Fruit fly (Drosophila melanogaster) whole organism, embryonic: ENCODE data around the gene CG18507.

Source experiments
- Abd-B ChIP-seq: fragments of 200-800 bp; sonication (Bioruptor generic); optimal IDR thresholded peaks from 2 replicates; lab custom pipeline; 2018; ENCODE audit warnings: missing biosample characterization, mild to moderate bottlenecking, missing genetic modification characterization, moderate library complexity
- Bgb ChIP-seq: fragments of 200-800 bp; sonication (Bioruptor generic); IDR thresholded peaks from 2 replicates; pipeline ENCODE4 v1.3.6; 2022; ENCODE audit warnings: missing biosample characterization, missing genetic modification characterization; ENCODE audit not compliant: partially characterized antibody
- Bteb2 ChIP-seq: fragments of 200-800 bp; sonication (Bioruptor generic); optimal IDR thresholded peaks from 2 replicates; lab custom pipeline; 2016; ENCODE audit warnings: missing biosample characterization, missing genetic modification characterization
- CG10321 ChIP-seq: fragments of 200-800 bp; sonication (Bioruptor generic); IDR thresholded peaks from 2 replicates; pipeline ENCODE4 v1.3.6; 2022; ENCODE audit warnings: missing biosample characterization, missing genetic modification characterization
- CG10654 ChIP-seq: fragments of 200-800 bp; sonication (Bioruptor generic); optimal IDR thresholded peaks from 2 replicates; lab custom pipeline; 2016; ENCODE audit warnings: missing biosample characterization, missing genetic modification characterization
- CG11723 ChIP-seq: fragments of 200-800 bp; sonication (Bioruptor generic); optimal IDR thresholded peaks from 2 replicates; lab custom pipeline; 2017; ENCODE audit warnings: missing biosample characterization, mild to moderate bottlenecking, missing genetic modification characterization
- CG13296 ChIP-seq: fragments of 200-800 bp; sonication (Bioruptor generic); optimal IDR thresholded peaks from 3 replicates; lab custom pipeline; 2018; ENCODE audit warnings: missing biosample characterization, mild to moderate bottlenecking, missing genetic modification characterization
- CG13624 ChIP-seq: fragments of 200-800 bp; sonication (Bioruptor generic); optimal IDR thresholded peaks from 2 replicates; lab custom pipeline; 2016; ENCODE audit warnings: missing biosample characterization, missing genetic modification characterization
- CG13775 ChIP-seq: fragments of 200-800 bp; sonication (Bioruptor generic); optimal IDR thresholded peaks from 3 replicates; lab custom pipeline; 2017; ENCODE audit warnings: missing biosample characterization, mild to moderate bottlenecking, missing genetic modification characterization
- CG15514 ChIP-seq: fragments of 200-800 bp; sonication (Bioruptor generic); optimal IDR thresholded peaks from 3 replicates; lab custom pipeline; 2017; ENCODE audit warnings: missing biosample characterization, missing genetic modification characterization, mild to moderate bottlenecking, moderate library complexity, missing genetic modification reagents
- CG17361 ChIP-seq: fragments of 200-800 bp; sonication (Bioruptor generic); IDR thresholded peaks from 3 replicates; pipeline ENCODE4 v1.3.6; 2022; ENCODE audit warnings: missing biosample characterization, missing genetic modification characterization
- CG2202 ChIP-seq: fragments of 200-800 bp; sonication (Bioruptor generic); optimal IDR thresholded peaks from 2 replicates; lab custom pipeline; 2018; ENCODE audit warnings: missing biosample characterization, mild to moderate bottlenecking, missing genetic modification characterization
- CG2889 ChIP-seq: fragments of 200-800 bp; sonication (Bioruptor generic); IDR thresholded peaks from 3 replicates; pipeline ENCODE4 v1.3.6; 2022; ENCODE audit warnings: missing biosample characterization, missing genetic modification characterization
- CG33213 ChIP-seq: fragments of 200-800 bp; sonication (Bioruptor generic); optimal IDR thresholded peaks from 3 replicates; lab custom pipeline; 2016; ENCODE audit warnings: missing biosample characterization, missing genetic modification characterization
- CG4282 ChIP-seq: fragments of 200-800 bp; sonication (Bioruptor generic); optimal IDR thresholded peaks from 2 replicates; lab custom pipeline; 2016; ENCODE audit warnings: missing biosample characterization, missing genetic modification characterization
- CG5180 ChIP-seq: fragments of 200-800 bp; sonication (Bioruptor generic); optimal IDR thresholded peaks from 3 replicates; lab custom pipeline; 2017; ENCODE audit warnings: missing biosample characterization, missing genetic modification characterization, mild to moderate bottlenecking, moderate library complexity, missing genetic modification reagents
- CG7556 ChIP-seq: fragments of 200-800 bp; sonication (Bioruptor generic); optimal IDR thresholded peaks from 2 replicates; lab custom pipeline; 2017; ENCODE audit warnings: missing biosample characterization, mild to moderate bottlenecking, missing genetic modification characterization
- CG7928 ChIP-seq: fragments of 200-800 bp; sonication (Bioruptor generic); optimal IDR thresholded peaks from 2 replicates; lab custom pipeline; 2017; ENCODE audit warnings: missing biosample characterization, mild to moderate bottlenecking, missing genetic modification characterization
- CG7963 ChIP-seq: fragments of 200-800 bp; sonication (Bioruptor generic); IDR thresholded peaks from 3 replicates; pipeline ENCODE4 v1.3.6; 2022; ENCODE audit warnings: missing biosample characterization, missing genetic modification characterization; ENCODE audit not compliant: partially characterized antibody
- Chrac-16 ChIP-seq: fragments of 200-800 bp; sonication (Bioruptor generic); optimal IDR thresholded peaks from 3 replicates; lab custom pipeline; 2016; ENCODE audit warnings: missing biosample characterization, missing genetic modification characterization
- D19A ChIP-seq: fragments of 200-800 bp; optimal IDR thresholded peaks from 3 replicates; lab custom pipeline; 2019; ENCODE audit warnings: missing biosample characterization, mild to moderate bottlenecking, missing genetic modification characterization, moderate library complexity
- Dll ChIP-seq: fragments of 200-800 bp; sonication (Bioruptor generic); IDR thresholded peaks from 4 replicates; pipeline ENCODE4 v1.3.6; 2022; ENCODE audit warnings: missing biosample characterization, missing genetic modification characterization; ENCODE audit not compliant: partially characterized antibody
- ERR ChIP-seq: fragments of 200-800 bp; sonication (Bioruptor generic); optimal IDR thresholded peaks from 2 replicates; lab custom pipeline; 2016; ENCODE audit warnings: missing biosample characterization, missing genetic modification characterization
- Elba2 ChIP-seq: fragments of 200-800 bp; sonication (Bioruptor generic); optimal IDR thresholded peaks from 3 replicates; lab custom pipeline; 2016; ENCODE audit warnings: missing biosample characterization, missing genetic modification characterization
- GATAe ChIP-seq: fragments of 200-800 bp; sonication (Bioruptor generic); conservative IDR thresholded peaks from 2 replicates; pipeline ENCODE4 v1.3.6; 2022; ENCODE audit warnings: missing biosample characterization, missing genetic modification characterization
- Hand ChIP-seq: fragments of 200-800 bp; sonication (Bioruptor generic); optimal IDR thresholded peaks from 2 replicates; lab custom pipeline; 2017; ENCODE audit warnings: mild to moderate bottlenecking, missing biosample characterization, missing genetic modification reagents, missing genetic modification characterization
- Hsf ChIP-seq: fragments of 200-800 bp; sonication (Bioruptor generic); optimal IDR thresholded peaks from 3 replicates; lab custom pipeline; 2016; ENCODE audit warnings: missing biosample characterization, missing genetic modification characterization
- MBD-R2 ChIP-seq: fragments of 200-800 bp; sonication (Bioruptor generic); IDR thresholded peaks from 2 replicates; pipeline ENCODE4 v1.3.6; 2022; ENCODE audit warnings: missing biosample characterization, missing genetic modification characterization
- Usf ChIP-seq: fragments of 200-800 bp; sonication (Bioruptor generic); optimal IDR thresholded peaks from 2 replicates; lab custom pipeline; 2017; ENCODE audit warnings: missing genotype, missing biosample characterization, missing genetic modification characterization
- Vsx1 ChIP-seq: fragments of 200-800 bp; sonication (Bioruptor generic); optimal IDR thresholded peaks from 2 replicates; lab custom pipeline; 2017; ENCODE audit warnings: missing biosample characterization, mild to moderate bottlenecking, missing genetic modification characterization, missing genetic modification reagents
- ara ChIP-seq: fragments of 200-800 bp; sonication (Bioruptor generic); IDR thresholded peaks from 2 replicates; pipeline ENCODE4 v1.3.6; 2022; ENCODE audit warnings: missing biosample characterization, missing genetic modification characterization
- ato ChIP-seq: fragments of 200-800 bp; sonication (Bioruptor generic); IDR thresholded peaks from 2 replicates; pipeline ENCODE4 v1.3.6; 2022; ENCODE audit warnings: missing biosample characterization, missing genetic modification characterization; ENCODE audit not compliant: partially characterized antibody
- br ChIP-seq: fragments of >200 bp; optimal IDR thresholded peaks from 2 replicates; lab custom pipeline; 2017
- cwo ChIP-seq: fragments of 200-800 bp; sonication (Bioruptor generic); optimal IDR thresholded peaks from 3 replicates; lab custom pipeline; 2017; ENCODE audit warnings: missing biosample characterization, missing genetic modification characterization, mild to moderate bottlenecking, moderate library complexity, missing genetic modification reagents
- dysf ChIP-seq: fragments of 200-800 bp; sonication (Bioruptor generic); IDR thresholded peaks from 3 replicates; pipeline ENCODE4 v1.3.6; 2022; ENCODE audit warnings: missing biosample characterization, missing genetic modification characterization
- gsb-n ChIP-seq: fragments of 200-800 bp; sonication (Bioruptor generic); optimal IDR thresholded peaks from 3 replicates; lab custom pipeline; 2018; ENCODE audit warnings: missing biosample characterization, mild to moderate bottlenecking, missing genetic modification characterization
- kay ChIP-seq: fragments of 200-800 bp; sonication (Bioruptor generic); optimal IDR thresholded peaks from 2 replicates; lab custom pipeline; 2016; ENCODE audit warnings: missing biosample characterization, missing genetic modification characterization
- lmd ChIP-seq: fragments of 200-800 bp; sonication (Bioruptor generic); IDR thresholded peaks from 2 replicates; pipeline ENCODE4 v1.3.6; 2022; ENCODE audit warnings: missing biosample characterization, missing genetic modification characterization
- mirr ChIP-seq: fragments of 200-800 bp; sonication (Bioruptor generic); optimal IDR thresholded peaks from 3 replicates; lab custom pipeline; 2018; ENCODE audit warnings: missing biosample characterization, mild to moderate bottlenecking, missing genetic modification characterization
- nom ChIP-seq: fragments of 200-800 bp; sonication (Bioruptor generic); optimal IDR thresholded peaks from 2 replicates; lab custom pipeline; 2017; ENCODE audit warnings: missing biosample characterization, missing genetic modification characterization, mild to moderate bottlenecking, moderate library complexity, missing genetic modification reagents
- oc ChIP-seq: fragments of 200-800 bp; sonication (Bioruptor generic); optimal IDR thresholded peaks from 2 replicates; lab custom pipeline; 2018; ENCODE audit warnings: missing biosample characterization, mild to moderate bottlenecking, missing genetic modification characterization, moderate library complexity
- p53 ChIP-seq: fragments of 200-800 bp; sonication (Bioruptor generic); optimal IDR thresholded peaks from 2 replicates; lab custom pipeline; 2016; ENCODE audit warnings: missing biosample characterization, missing genetic modification characterization
- prd ChIP-seq, 3 experiments: fragments of >200 bp in 2 of 3; fragments of 200-800 bp in 1 of 3; sonication (Bioruptor generic) in 1 of 3; optimal IDR thresholded peaks in 2 of 3; IDR thresholded peaks in 1 of 3; 2 replicates in 2 of 3; 3 replicates in 1 of 3; pipeline versions ENCODE4 v1.3.6 to Lab custom; 2017 to 2022; ENCODE audit warnings: missing biosample characterization in 1 of 3, missing genetic modification characterization in 1 of 3
- sc ChIP-seq, 3 experiments: fragments of >200 bp in 2 of 3; fragments of 200-800 bp in 1 of 3; sonication (Bioruptor generic) in 1 of 3; optimal IDR thresholded peaks; 2 replicates in 2 of 3; 3 replicates in 1 of 3; lab custom pipeline; 2017; ENCODE audit warnings: mild to moderate bottlenecking in 1 of 3, missing biosample characterization in 1 of 3, missing genetic modification characterization in 1 of 3, missing genetic modification reagents in 1 of 3
- slbo ChIP-seq: fragments of 200-800 bp; sonication (Bioruptor generic); IDR thresholded peaks from 2 replicates; pipeline ENCODE4 v1.3.6; 2022; ENCODE audit warnings: missing biosample characterization, missing genetic modification characterization
- slou ChIP-seq: fragments of 200-800 bp; sonication (Bioruptor generic); optimal IDR thresholded peaks from 3 replicates; lab custom pipeline; 2016; ENCODE audit warnings: missing biosample characterization, missing genetic modification characterization
- tgo ChIP-seq: fragments of 200-800 bp; sonication (Bioruptor generic); IDR thresholded peaks from 3 replicates; pipeline ENCODE4 v1.3.6; 2022; ENCODE audit warnings: missing biosample characterization, missing genetic modification characterization
- vfl ChIP-seq: fragments of 200-800 bp; sonication (Bioruptor generic); optimal IDR thresholded peaks from 2 replicates; lab custom pipeline; 2016; ENCODE audit warnings: missing biosample characterization, missing genetic modification characterization
- wor ChIP-seq: fragments of 200-800 bp; sonication (Bioruptor generic); IDR thresholded peaks from 2 replicates; pipeline ENCODE4 v1.3.6; 2022; ENCODE audit warnings: missing biosample characterization, missing genetic modification characterization

The CG18507 gene

dm6 chr2L:13666017-13666667 is 817 bp downstream of the CG18507 start (continued):
- TF ChIP-seq Hsf (GFP tag; lab: Kevin White, UChicago) (peak; percentile 18), oc (peak; percentile 6), Chrac-16 (GFP tag; lab: Kevin White, UChicago) (peak; percentile 25), CG10321 (GFP tag; lab: Robert Waterston, UW) (peak; percentile 51; the same call in 1 of the 2 replicates), tgo (GFP tag; lab: Robert Waterston, UW) (peak; percentile 42; the same call in 1 of the 3 replicates), wor (GFP tag; lab: Robert Waterston, UW) (peak; percentile 38; the same call in 1 of the 2 replicates), ERR (GFP tag; lab: Kevin White, UChicago) (no peak), Dll (GFP tag; lab: Robert Waterston, UW) (no peak), CG13296 (GFP tag; lab: Kevin White, UChicago) (no peak), CG15514 (GFP tag; lab: Kevin White, UChicago) (no peak), lmd (GFP tag; lab: Robert Waterston, UW) (no peak), br (lab: Kevin White, UChicago) (no peak), dysf (GFP tag; lab: Robert Waterston, UW) (peak; percentile 52; the same call in 2 of the 3 replicates), Usf (GFP tag; lab: Kevin White, UChicago) (no peak), CG7928 (no peak), Vsx1 (GFP tag; lab: Kevin White, UChicago) (no peak), CG13624 (GFP tag; lab: Kevin White, UChicago) (no peak), CG13775 (GFP tag; lab: Kevin White, UChicago) (no peak), kay (GFP tag; lab: Kevin White, UChicago) (no peak), MBD-R2 (GFP tag; lab: Robert Waterston, UW) (no peak), CG11723 (GFP tag; lab: Kevin White, UChicago) (no peak), ato (no peak), gsb-n (tag; lab: Kevin White, UChicago) (peak; percentile 44), slbo (peak; percentile 6; the same call in 1 of the 2 replicates), slou (GFP tag; lab: Kevin White, UChicago) (no peak), prd (optimal IDR thresholded peaks at IDR 0.05; lab: Kevin White, UChicago) (no peak), prd (GFP tag; IDR thresholded peaks at IDR 0.05; lab: Robert Waterston, UW) (no peak; the same call in 2 of the 3 replicates), D19A (tag; lab: Kevin White, UChicago) (peak; percentile 3), sc (optimal IDR thresholded peaks at IDR 0.05; lab: Kevin White, UChicago) (no peak), sc (GFP tag; optimal IDR thresholded peaks at IDR 0.05; lab: Kevin White, UChicago) (peak; percentile 17), CG10654 (no peak), CG5180 (GFP tag; lab: Kevin White, UChicago) (no peak), vfl (GFP tag; lab: Kevin White, UChicago) (no peak), CG2889 (0 out of 3 replicates have a peak, but pooled peaks have one; percentile 28), cwo (no peak), mirr (GFP tag; lab: Kevin White, UChicago) (no peak), Bgb (GFP tag; lab: Robert Waterston, UW) (no peak), CG7556 (GFP tag; lab: Kevin White, UChicago) (no peak), GATAe (GFP tag; lab: Robert Waterston, UW) (no peak), Abd-B (no peak), CG17361 (GFP tag; lab: Robert Waterston, UW) (peak; percentile 78; the same call in 2 of the 3 replicates), ara (no peak), CG2202 (tag; lab: Kevin White, UChicago) (no peak), CG4282 (GFP tag; lab: Kevin White, UChicago) (no peak), Elba2 (GFP tag; lab: Kevin White, UChicago) (no peak), CG33213 (no peak), Bteb2 (GFP tag; lab: Kevin White, UChicago) (no peak), CG7963 (no peak), p53 (no peak), Hand (GFP tag; lab: Kevin White, UChicago) (no peak), nom (GFP tag; lab: Kevin White, UChicago) (no peak)
